Fruit fly (Drosophila melanogaster) whole organism, embryonic: Measurements from ENCODE around the gene Gk1.
A peak's percentile ranks its signal among the peaks of the same experiment; 100 is the strongest.

Experiments used
- ATbp ChIP-seq: fragments of 200-800 bp; sonication (Bioruptor generic); optimal IDR thresholded peaks from 2 replicates; lab custom pipeline; 2017; ENCODE audit warnings: missing biosample characterization, mild to moderate bottlenecking, missing genetic modification characterization, missing genetic modification reagents
- B-H2 ChIP-seq: fragments of 200-800 bp; sonication (Bioruptor generic); optimal IDR thresholded peaks from 2 replicates; lab custom pipeline; 2018; ENCODE audit warnings: missing biosample characterization, mild to moderate bottlenecking, missing genetic modification characterization
- CG10209 ChIP-seq: fragments of 200-800 bp; sonication (Bioruptor generic); optimal IDR thresholded peaks from 3 replicates; lab custom pipeline; 2017; ENCODE audit warnings: missing biosample characterization, mild to moderate bottlenecking, missing genetic modification characterization, missing genetic modification reagents
- CG10462 ChIP-seq: fragments of 200-800 bp; sonication (Bioruptor generic); optimal IDR thresholded peaks from 2 replicates; lab custom pipeline; 2016; ENCODE audit warnings: missing biosample characterization, missing genetic modification characterization
- CG11456 ChIP-seq: fragments of 200-800 bp; sonication (Bioruptor generic); IDR thresholded peaks from 3 replicates; pipeline ENCODE4 v1.3.6; 2022; ENCODE audit warnings: missing biosample characterization, missing genetic modification characterization
- CG11696 ChIP-seq: fragments of 200-800 bp; sonication (Bioruptor generic); IDR thresholded peaks from 2 replicates; pipeline ENCODE4 v1.3.6; 2022; ENCODE audit warnings: missing biosample characterization, missing genetic modification characterization
- CG12219 ChIP-seq: fragments of 200-800 bp; sonication (Bioruptor generic); optimal IDR thresholded peaks from 3 replicates; lab custom pipeline; 2018; ENCODE audit warnings: missing biosample characterization, mild to moderate bottlenecking, missing genetic modification characterization
- CG14014 ChIP-seq: fragments of 200-800 bp; sonication (Bioruptor generic); IDR thresholded peaks from 2 replicates; pipeline ENCODE4 v1.3.6; 2022; ENCODE audit warnings: missing biosample characterization, missing genetic modification characterization
- CG14667 ChIP-seq: fragments of 200-800 bp; sonication (Bioruptor generic); IDR thresholded peaks from 2 replicates; pipeline ENCODE4 v1.3.6; 2022; ENCODE audit warnings: missing biosample characterization, missing genetic modification characterization
- CG14860 ChIP-seq: fragments of 200-800 bp; sonication (Bioruptor generic); IDR thresholded peaks from 3 replicates; pipeline ENCODE4 v1.3.6; 2022; ENCODE audit warnings: missing biosample characterization, missing genetic modification characterization; ENCODE audit not compliant: partially characterized antibody
- CG15269 ChIP-seq: fragments of 200-800 bp; sonication (Bioruptor generic); optimal IDR thresholded peaks from 2 replicates; lab custom pipeline; 2018; ENCODE audit warnings: missing biosample characterization, mild to moderate bottlenecking, missing genetic modification characterization, moderate library complexity
- CG2678 ChIP-seq: fragments of 200-800 bp; sonication (Bioruptor generic); optimal IDR thresholded peaks from 3 replicates; lab custom pipeline; 2019; ENCODE audit warnings: missing biosample characterization, mild to moderate bottlenecking, missing genetic modification characterization, moderate library complexity
- CG30403 ChIP-seq: fragments of 200-800 bp; sonication (Bioruptor generic); optimal IDR thresholded peaks from 3 replicates; lab custom pipeline; 2016; ENCODE audit warnings: missing biosample characterization, missing genetic modification characterization
- CG5245 ChIP-seq: fragments of 200-800 bp; sonication (Bioruptor generic); optimal IDR thresholded peaks from 3 replicates; lab custom pipeline; 2016; ENCODE audit warnings: missing biosample characterization, missing genetic modification characterization
- CG6791 ChIP-seq: fragments of 200-800 bp; sonication (Bioruptor generic); IDR thresholded peaks from 3 replicates; pipeline ENCODE4 v1.3.6; 2022; ENCODE audit warnings: missing biosample characterization, missing genetic modification characterization; ENCODE audit not compliant: partially characterized antibody
- CG7745 ChIP-seq: fragments of 200-800 bp; sonication (Bioruptor generic); optimal IDR thresholded peaks from 2 replicates; lab custom pipeline; 2018; ENCODE audit warnings: missing biosample characterization, mild to moderate bottlenecking, missing genetic modification characterization, moderate library complexity
- CG8944 ChIP-seq: fragments of 200-800 bp; sonication (Bioruptor generic); optimal IDR thresholded peaks from 3 replicates; lab custom pipeline; 2016; ENCODE audit warnings: missing biosample characterization, missing genetic modification characterization
- Camta ChIP-seq: fragments of 200-800 bp; sonication (Bioruptor generic); optimal IDR thresholded peaks from 2 replicates; lab custom pipeline; 2016; ENCODE audit warnings: missing biosample characterization, missing genetic modification characterization
- Chrac-16 ChIP-seq: fragments of 200-800 bp; sonication (Bioruptor generic); optimal IDR thresholded peaks from 3 replicates; lab custom pipeline; 2016; ENCODE audit warnings: missing biosample characterization, missing genetic modification characterization
- CoRest ChIP-seq: fragments of 200-800 bp; sonication (Bioruptor generic); optimal IDR thresholded peaks from 3 replicates; lab custom pipeline; 2018; ENCODE audit warnings: missing biosample characterization, mild to moderate bottlenecking, missing genetic modification characterization, moderate library complexity
- CrebB ChIP-seq: fragments of 200-800 bp; sonication (Bioruptor generic); optimal IDR thresholded peaks from 3 replicates; lab custom pipeline; 2018; ENCODE audit warnings: missing biosample characterization, mild to moderate bottlenecking, missing genetic modification characterization
- Dll ChIP-seq: fragments of 200-800 bp; sonication (Bioruptor generic); IDR thresholded peaks from 4 replicates; pipeline ENCODE4 v1.3.6; 2022; ENCODE audit warnings: missing biosample characterization, missing genetic modification characterization; ENCODE audit not compliant: partially characterized antibody
- Dref ChIP-seq: fragments of 200-800 bp; sonication (Bioruptor generic); IDR thresholded peaks from 2 replicates; pipeline ENCODE4 v1.3.6; 2022; ENCODE audit warnings: missing biosample characterization, missing genetic modification characterization
- E2f1 ChIP-seq: fragments of 200-800 bp; sonication (Bioruptor generic); IDR thresholded peaks from 2 replicates; pipeline ENCODE4 v1.3.6; 2022; ENCODE audit warnings: missing biosample characterization, missing genetic modification characterization
- HLHmδ ChIP-seq: fragments of 200-800 bp; sonication (Bioruptor generic); optimal IDR thresholded peaks from 2 replicates; lab custom pipeline; 2018; ENCODE audit warnings: missing biosample characterization, mild to moderate bottlenecking, missing genetic modification characterization, moderate library complexity
- HmgZ ChIP-seq: fragments of 200-800 bp; sonication (Bioruptor generic); optimal IDR thresholded peaks from 2 replicates; lab custom pipeline; 2018; ENCODE audit warnings: missing biosample characterization, mild to moderate bottlenecking, missing genetic modification characterization
- Hr39 ChIP-seq: fragments of >200 bp; optimal IDR thresholded peaks from 2 replicates; lab custom pipeline; 2017
- Max ChIP-seq: fragments of 200-800 bp; sonication (Bioruptor generic); optimal IDR thresholded peaks from 2 replicates; lab custom pipeline; 2016; ENCODE audit warnings: missing biosample characterization, mild to moderate bottlenecking, missing genetic modification characterization
- Oli ChIP-seq: fragments of 200-800 bp; sonication (Bioruptor generic); optimal IDR thresholded peaks from 2 replicates; lab custom pipeline; 2018; ENCODE audit warnings: missing biosample characterization, mild to moderate bottlenecking, missing genetic modification characterization, moderate library complexity
- Pdp1 ChIP-seq, 2 experiments: fragments of 200-800 bp; sonication (Bioruptor generic); optimal IDR thresholded peaks; 3 replicates each; lab custom pipeline; 2016; ENCODE audit warnings: missing biosample characterization in 2 of 2, missing genetic modification characterization in 2 of 2, mild to moderate bottlenecking in 1 of 2, moderate library complexity in 1 of 2
- bsh ChIP-seq, 2 experiments: fragments of 200-800 bp; sonication (Bioruptor generic); optimal IDR thresholded peaks; 2 replicates each; lab custom pipeline; 2017 to 2018; ENCODE audit warnings: mild to moderate bottlenecking in 2 of 2, missing biosample characterization in 2 of 2, missing genetic modification characterization in 2 of 2, moderate library complexity in 1 of 2
- cato ChIP-seq: fragments of 200-800 bp; sonication (Bioruptor generic); optimal IDR thresholded peaks from 2 replicates; lab custom pipeline; 2016; ENCODE audit warnings: missing biosample characterization, missing genetic modification characterization, borderline replicate concordance
- crp ChIP-seq, 2 experiments: fragments of 200-800 bp; sonication (Bioruptor generic); optimal IDR thresholded peaks; 2 replicates in 1 of 2; 3 replicates in 1 of 2; lab custom pipeline; 2017; ENCODE audit warnings: missing biosample characterization in 2 of 2, missing genetic modification characterization in 2 of 2, mild to moderate bottlenecking in 1 of 2, moderate library complexity in 1 of 2
- danr ChIP-seq: fragments of 200-800 bp; sonication (Bioruptor generic); IDR thresholded peaks from 2 replicates; pipeline ENCODE4 v1.3.6; 2022; ENCODE audit warnings: missing biosample characterization, missing genetic modification characterization
- dati ChIP-seq: fragments of 200-800 bp; sonication (Bioruptor generic); IDR thresholded peaks from 2 replicates; pipeline ENCODE4 v1.3.6; 2022; ENCODE audit warnings: missing biosample characterization, missing genetic modification characterization
- dmrt11E ChIP-seq: fragments of 200-800 bp; sonication (Bioruptor generic); optimal IDR thresholded peaks from 3 replicates; lab custom pipeline; 2018; ENCODE audit warnings: missing biosample characterization, mild to moderate bottlenecking, missing genetic modification characterization, moderate library complexity
- dmrt99B ChIP-seq: fragments of 200-800 bp; sonication (Bioruptor generic); optimal IDR thresholded peaks from 2 replicates; lab custom pipeline; 2018; ENCODE audit warnings: missing biosample characterization, mild to moderate bottlenecking, missing genetic modification characterization, moderate library complexity
- gem ChIP-seq: fragments of 200-800 bp; sonication (Bioruptor generic); optimal IDR thresholded peaks from 2 replicates; lab custom pipeline; 2019; ENCODE audit warnings: missing biosample characterization, mild to moderate bottlenecking, missing genetic modification characterization, moderate library complexity
- gfzf ChIP-seq: fragments of 200-800 bp; sonication (Bioruptor generic); optimal IDR thresholded peaks from 2 replicates; lab custom pipeline; 2016; ENCODE audit warnings: missing biosample characterization, mild to moderate bottlenecking, missing genetic modification characterization, moderate library complexity
- nerfin-2 ChIP-seq: fragments of 200-800 bp; sonication (Bioruptor generic); IDR thresholded peaks from 2 replicates; pipeline ENCODE4 v1.3.6; 2022; ENCODE audit warnings: missing biosample characterization, missing genetic modification characterization; ENCODE audit not compliant: partially characterized antibody
- row ChIP-seq: fragments of 200-800 bp; sonication (Bioruptor generic); IDR thresholded peaks from 3 replicates; pipeline ENCODE4 v1.3.6; 2022; ENCODE audit warnings: missing biosample characterization, missing genetic modification characterization
- sc ChIP-seq, 3 experiments: fragments of >200 bp in 2 of 3; fragments of 200-800 bp in 1 of 3; sonication (Bioruptor generic) in 1 of 3; optimal IDR thresholded peaks; 2 replicates in 2 of 3; 3 replicates in 1 of 3; lab custom pipeline; 2017; ENCODE audit warnings: mild to moderate bottlenecking in 1 of 3, missing biosample characterization in 1 of 3, missing genetic modification characterization in 1 of 3, missing genetic modification reagents in 1 of 3
- sisA ChIP-seq: fragments of 200-800 bp; sonication (Bioruptor generic); IDR thresholded peaks from 2 replicates; pipeline ENCODE4 v1.3.6; 2022; ENCODE audit warnings: missing biosample characterization, missing genetic modification characterization
- so ChIP-seq: fragments of 200-800 bp; sonication (Bioruptor generic); IDR thresholded peaks from 3 replicates; pipeline ENCODE4 v1.3.6; 2022; ENCODE audit warnings: missing biosample characterization, missing genetic modification characterization
- stc ChIP-seq: fragments of 200-800 bp; sonication (Bioruptor generic); IDR thresholded peaks from 2 replicates; pipeline ENCODE4 v1.3.6; 2022; ENCODE audit warnings: missing biosample characterization, missing genetic modification characterization
- tx ChIP-seq: fragments of 200-800 bp; sonication (Bioruptor generic); optimal IDR thresholded peaks from 2 replicates; lab custom pipeline; 2016; ENCODE audit warnings: missing biosample characterization, missing genetic modification characterization
- zen2 ChIP-seq: fragments of 200-800 bp; sonication (Bioruptor generic); IDR thresholded peaks from 3 replicates; pipeline ENCODE4 v1.3.6; 2022; ENCODE audit warnings: missing biosample characterization, missing genetic modification characterization; ENCODE audit not compliant: partially characterized antibody

The Gk1 gene

DNA sequence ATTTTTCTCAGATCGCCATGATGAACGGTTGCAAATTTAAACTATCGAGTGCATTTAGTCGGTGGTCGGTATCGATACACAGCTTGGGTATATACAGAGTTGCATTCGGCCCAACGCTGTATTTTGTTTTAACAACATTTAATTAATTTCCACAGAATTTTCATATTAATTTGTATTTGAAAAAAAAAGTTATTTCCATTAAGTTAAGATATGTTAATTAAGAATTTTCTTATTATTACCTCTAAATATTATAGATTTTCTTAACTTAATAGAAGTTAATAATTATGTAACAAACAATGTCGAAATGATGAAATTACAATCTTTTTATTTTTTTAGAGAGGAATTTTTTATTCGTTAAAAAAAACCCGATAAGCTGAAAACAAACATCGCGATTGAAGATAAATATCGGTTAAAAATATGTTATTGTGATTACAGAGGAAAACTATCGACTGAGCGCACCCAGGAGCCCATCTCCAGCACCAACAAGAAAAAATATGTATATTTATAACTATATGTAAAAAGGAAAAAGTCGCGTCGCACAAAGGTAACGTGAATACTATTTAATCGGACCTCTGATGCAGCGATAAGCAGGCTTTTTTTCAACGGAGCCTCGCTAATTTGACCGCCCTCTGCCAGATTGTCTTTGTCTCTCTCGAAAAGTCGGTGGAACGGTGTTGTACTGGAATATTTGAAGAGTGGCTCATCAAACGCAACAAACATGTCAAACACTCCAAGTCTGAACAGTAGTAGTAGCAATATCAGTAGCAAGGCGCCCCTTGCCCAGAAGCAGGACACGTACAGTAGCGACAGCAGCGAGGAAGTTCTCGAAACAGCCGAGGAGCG lies 5.7 kb downstream of the Gk1 start, which contains the start of the genes rno and mri (continued):
- TF ChIP-seq CG14860 (GFP tag; lab: Robert Waterston, UW) (peak; percentile 93), dati (GFP tag; lab: Robert Waterston, UW) (peak; percentile 46; the same call in 1 of the 2 replicates), Hr39 (lab: Kevin White, UChicago) (no peak), danr (no peak), Pdp1 (GFP tag; optimal IDR thresholded peaks at IDR 0.05; lab: Kevin White, UChicago) (peak in 1 of 2 experiments; percentile 50), Dll (peak; percentile 95), cato (peak; percentile 22), E2f1 (GFP tag; lab: Robert Waterston, UW) (peak; percentile 72), tx (no peak), CG8944 (no peak), HmgZ (peak; percentile 2), gem (tag; lab: Kevin White, UChicago) (peak; percentile 90), CG11696 (GFP tag; lab: Robert Waterston, UW) (peak; percentile 53), HLHmδ (GFP tag; lab: Kevin White, UChicago) (no peak), B-H2 (GFP tag; lab: Kevin White, UChicago) (peak; percentile 79), Chrac-16 (GFP tag; lab: Kevin White, UChicago) (peak; percentile 67), nerfin-2 (GFP tag; lab: Robert Waterston, UW) (peak; percentile 90), Oli (peak; percentile 56), CoRest (tag; lab: Kevin White, UChicago) (peak; percentile 88), ATbp (GFP tag; lab: Kevin White, UChicago) (peak; percentile 7), CG6791 (GFP tag; lab: Robert Waterston, UW) (peak; percentile 92), gfzf (GFP tag; lab: Kevin White, UChicago) (no peak), CG7745 (tag; lab: Kevin White, UChicago) (no peak), Max (GFP tag; lab: Kevin White, UChicago) (peak; percentile 9), bsh (GFP tag; optimal IDR thresholded peaks at IDR 0.05; lab: Kevin White, UChicago) (peak in 1 of 2 experiments; percentile 71), crp (GFP tag; optimal IDR thresholded peaks at IDR 0.05; lab: Kevin White, UChicago) (peak in 1 of 2 experiments; percentile 11), Dref (GFP tag; lab: Robert Waterston, UW) (peak; percentile 83), CG2678 (tag; lab: Kevin White, UChicago) (peak; percentile 68), Camta (no peak), CrebB (tag; lab: Kevin White, UChicago) (peak; percentile 13), CG11456 (peak; percentile 79), zen2 (GFP tag; lab: Robert Waterston, UW) (peak; percentile 96), dmrt11E (tag; lab: Kevin White, UChicago) (peak; percentile 76), CG10209 (GFP tag; lab: Kevin White, UChicago) (peak; percentile 40), CG14667 (GFP tag; lab: Robert Waterston, UW) (peak; percentile 57), CG5245 (GFP tag; lab: Kevin White, UChicago) (peak; percentile 39), row (GFP tag; lab: Robert Waterston, UW) (peak; percentile 86), dmrt99B (no peak), sisA (GFP tag; lab: Robert Waterston, UW) (peak; percentile 64; the same call in 1 of the 2 replicates), CG14014 (GFP tag; lab: Robert Waterston, UW) (peak; percentile 57; the same call in 1 of the 2 replicates), so (peak; percentile 52; the same call in 1 of the 3 replicates), CG12219 (no peak), sc (optimal IDR thresholded peaks at IDR 0.05; lab: Kevin White, UChicago) (no peak), sc (GFP tag; optimal IDR thresholded peaks at IDR 0.05; lab: Kevin White, UChicago) (peak; percentile 13), CG30403 (GFP tag; lab: Kevin White, UChicago) (peak; percentile 82), stc (GFP tag; lab: Robert Waterston, UW) (peak; percentile 63; the same call in 1 of the 2 replicates), CG15269 (peak; percentile 79), CG10462 (GFP tag; lab: Kevin White, UChicago) (peak; percentile 50)
